Worm (Caenorhabditis elegans) whole organism, L1 larva: ENCODE data around the gene sup-35.

Source experiments
- C16A3.4 ChIP-seq: fragments of 150-350 bp; optimal IDR thresholded peaks from 2 replicates; lab custom pipeline; 2014; ENCODE audit warnings: missing biosample characterization, missing genetic modification characterization
- F16B12.6 ChIP-seq: fragments of 150-350 bp; optimal IDR thresholded peaks from 2 replicates; lab custom pipeline; 2014; ENCODE audit warnings: missing biosample characterization, missing genetic modification characterization
- alr-1 ChIP-seq: fragments of 200-800 bp; sonication (Bioruptor generic); optimal IDR thresholded peaks from 2 replicates; lab custom pipeline; 2018; ENCODE audit warnings: borderline replicate concordance, mild to moderate bottlenecking, missing genetic modification characterization, missing compliant biosample characterization
- ama-1 ChIP-seq: fragments of 150-350 bp; optimal IDR thresholded peaks from 2 replicates; lab custom pipeline; 2014
- ceh-63 ChIP-seq: fragments of 200-800 bp; sonication (Bioruptor generic); optimal IDR thresholded peaks from 2 replicates; lab custom pipeline; 2018; ENCODE audit warnings: mild to moderate bottlenecking, missing genetic modification characterization, missing compliant biosample characterization
- ceh-88 ChIP-seq: fragments of 200-800 bp; sonication (Bioruptor generic); IDR thresholded peaks from 2 replicates; pipeline ENCODE4 v1.3.6; 2022; ENCODE audit warnings: missing genetic modification characterization, missing compliant biosample characterization
- ces-1 ChIP-seq: fragments of 150-350 bp; optimal IDR thresholded peaks from 2 replicates; lab custom pipeline; 2014; ENCODE audit warnings: missing biosample characterization, missing genetic modification reagents, missing genetic modification characterization
- dpl-1 ChIP-seq, 3 experiments: fragments of 150-350 bp in 2 of 3; sonication (generic microtip) in 1 of 3; optimal IDR thresholded peaks; 2 replicates each; lab custom pipeline; 2014 to 2017; ENCODE audit warnings: missing biosample characterization in 3 of 3, missing genetic modification characterization in 3 of 3, missing genetic modification reagents in 3 of 3
- dsc-1 ChIP-seq: sonication (generic microtip); optimal IDR thresholded peaks from 2 replicates; lab custom pipeline; 2016; ENCODE audit warnings: mild to moderate bottlenecking, missing genetic modification characterization, missing compliant biosample characterization
- efl-1 ChIP-seq, 4 experiments: fragments of 150-350 bp; optimal IDR thresholded peaks in 3 of 4; peaks in 1 of 4; 1 replicate in 1 of 4; 2 replicates in 3 of 4; lab custom pipeline; 2014; ENCODE audit warnings: missing biosample characterization in 2 of 4, missing genetic modification characterization in 2 of 4, missing genetic modification reagents in 2 of 4
- egl-27 ChIP-seq, 2 experiments: fragments of 150-350 bp in 1 of 2; sonication (generic microtip); optimal IDR thresholded peaks; 3 replicates each; lab custom pipeline; 2017 to 2018; ENCODE audit warnings: missing biosample characterization in 2 of 2, missing genetic modification characterization in 2 of 2, missing genetic modification reagents in 2 of 2
- elt-2 ChIP-seq: sonication (generic microtip); optimal IDR thresholded peaks from 2 replicates; lab custom pipeline; 2016; ENCODE audit warnings: missing genetic modification characterization, mild to moderate bottlenecking, inconsistent platforms, missing compliant biosample characterization, missing genetic modification reagents
- elt-3 ChIP-seq, 6 experiments: fragments of 150-350 bp in 1 of 6; sonication (generic microtip); optimal IDR thresholded peaks; 2 replicates each; lab custom pipeline; 2017 to 2018; ENCODE audit warnings: missing biosample characterization in 6 of 6, missing genetic modification characterization in 6 of 6, inconsistent platforms in 1 of 6
- fkh-10 ChIP-seq: sonication (generic microtip); optimal IDR thresholded peaks from 2 replicates; lab custom pipeline; 2017; ENCODE audit warnings: missing biosample characterization, missing genetic modification reagents, missing genetic modification characterization
- fkh-4 ChIP-seq: sonication (generic microtip); optimal IDR thresholded peaks from 2 replicates; lab custom pipeline; 2016; ENCODE audit warnings: missing compliant biosample characterization, missing genetic modification characterization, borderline replicate concordance
- grh-1 ChIP-seq: fragments of 200-800 bp; sonication (Bioruptor generic); IDR thresholded peaks from 2 replicates; pipeline ENCODE4 v1.3.6; 2022; ENCODE audit warnings: missing genetic modification reagents, missing genetic modification characterization, missing compliant biosample characterization
- hlh-17 ChIP-seq: fragments of 200-800 bp; sonication (Bioruptor generic); optimal IDR thresholded peaks from 2 replicates; lab custom pipeline; 2018; ENCODE audit warnings: missing genetic modification characterization, mild to moderate bottlenecking, missing compliant biosample characterization, moderate library complexity, borderline replicate concordance
- isw-1 ChIP-seq: fragments of 200-800 bp; sonication (Bioruptor generic); IDR thresholded peaks from 2 replicates; pipeline ENCODE4 v1.3.6; 2022; ENCODE audit warnings: missing genetic modification characterization, missing compliant biosample characterization
- jun-1 ChIP-seq: fragments of 150-350 bp; optimal IDR thresholded peaks from 2 replicates; lab custom pipeline; 2014; ENCODE audit warnings: missing biosample characterization, missing genetic modification reagents, missing genetic modification characterization
- lin-13 ChIP-seq: fragments of 150-350 bp; optimal IDR thresholded peaks from 2 replicates; lab custom pipeline; 2014; ENCODE audit warnings: missing biosample characterization, missing genetic modification reagents, missing genetic modification characterization
- lin-39 ChIP-seq: fragments of 150-350 bp; optimal IDR thresholded peaks from 2 replicates; lab custom pipeline; 2014; ENCODE audit warnings: missing biosample characterization, missing genetic modification reagents, missing genetic modification characterization
- lir-3 ChIP-seq: sonication (generic microtip); optimal IDR thresholded peaks from 2 replicates; lab custom pipeline; 2016; ENCODE audit warnings: mild to moderate bottlenecking, missing genetic modification characterization, moderate library complexity, missing compliant biosample characterization; ENCODE audit not compliant: poor library complexity
- lsy-2 ChIP-seq, 2 experiments: fragments of 150-350 bp; optimal IDR thresholded peaks; 2 replicates each; lab custom pipeline; 2014; ENCODE audit warnings: missing biosample characterization in 2 of 2, missing genetic modification characterization in 2 of 2
- mef-2 ChIP-seq: fragments of 150-350 bp; optimal IDR thresholded peaks from 2 replicates; lab custom pipeline; 2014; ENCODE audit warnings: missing biosample characterization, missing genetic modification characterization
- mep-1 ChIP-seq: fragments of 150-350 bp; optimal IDR thresholded peaks from 2 replicates; lab custom pipeline; 2014; ENCODE audit warnings: missing biosample characterization, missing genetic modification characterization
- nhr-11 ChIP-seq: fragments of 150-350 bp; optimal IDR thresholded peaks from 2 replicates; lab custom pipeline; 2014; ENCODE audit warnings: missing biosample characterization, missing genetic modification characterization
- nhr-12 ChIP-seq: sonication (generic microtip); optimal IDR thresholded peaks from 2 replicates; lab custom pipeline; 2017; ENCODE audit warnings: missing biosample characterization, missing genetic modification characterization
- nhr-19 ChIP-seq: fragments of 200-800 bp; sonication (Bioruptor generic); conservative IDR thresholded peaks from 2 replicates; pipeline ENCODE4 v1.3.6; 2022; ENCODE audit warnings: missing genetic modification characterization, missing compliant biosample characterization
- nhr-20 ChIP-seq: sonication (generic microtip); optimal IDR thresholded peaks from 2 replicates; lab custom pipeline; 2016; ENCODE audit warnings: mild to moderate bottlenecking, missing genetic modification characterization, missing compliant biosample characterization
- nhr-237 ChIP-seq: fragments of 150-350 bp; optimal IDR thresholded peaks from 2 replicates; lab custom pipeline; 2014; ENCODE audit warnings: missing biosample characterization, missing genetic modification characterization
- nhr-77 ChIP-seq: fragments of 150-350 bp; optimal IDR thresholded peaks from 2 replicates; lab custom pipeline; 2014; ENCODE audit warnings: missing biosample characterization, missing genetic modification characterization
- nhr-84 ChIP-seq: sonication (generic microtip); optimal IDR thresholded peaks from 2 replicates; lab custom pipeline; 2017; ENCODE audit warnings: missing biosample characterization, missing genetic modification characterization
- nhr-85 ChIP-seq: sonication (generic microtip); peaks from one replicate; lab custom pipeline; 2016; ENCODE audit warnings: missing genetic modification characterization, inconsistent platforms, missing compliant biosample characterization
- nhr-90 ChIP-seq: sonication (generic microtip); optimal IDR thresholded peaks from 2 replicates; lab custom pipeline; 2016; ENCODE audit warnings: mild to moderate bottlenecking, missing genetic modification characterization, missing compliant biosample characterization; ENCODE audit not compliant: poor library complexity
- rnt-1 ChIP-seq: sonication (generic microtip); optimal IDR thresholded peaks from 2 replicates; lab custom pipeline; 2016; ENCODE audit warnings: mild to moderate bottlenecking, missing genetic modification characterization, moderate library complexity, missing compliant biosample characterization
- skn-1 ChIP-seq: fragments of 150-350 bp; optimal IDR thresholded peaks from 2 replicates; lab custom pipeline; 2014; ENCODE audit warnings: missing biosample characterization, missing genetic modification characterization
- snpc-4 ChIP-seq: fragments of 150-350 bp; optimal IDR thresholded peaks from 2 replicates; lab custom pipeline; 2014; ENCODE audit warnings: missing biosample characterization, missing genetic modification characterization
- snu-23 ChIP-seq: sonication (generic microtip); optimal IDR thresholded peaks from 2 replicates; lab custom pipeline; 2016; ENCODE audit warnings: missing genetic modification characterization, missing compliant biosample characterization
- unc-130 ChIP-seq: fragments of 150-350 bp; optimal IDR thresholded peaks from 2 replicates; lab custom pipeline; 2017; ENCODE audit warnings: missing biosample characterization, missing genetic modification characterization, inconsistent platforms
- unc-30 ChIP-seq: sonication (generic microtip); optimal IDR thresholded peaks from 2 replicates; lab custom pipeline; 2017; ENCODE audit warnings: missing biosample characterization, missing genetic modification characterization
- unc-62 ChIP-seq: fragments of 150-350 bp; optimal IDR thresholded peaks from 2 replicates; lab custom pipeline; 2014; ENCODE audit warnings: missing biosample characterization, missing genetic modification reagents, missing genetic modification characterization
- unc-86 ChIP-seq: sonication (generic microtip); optimal IDR thresholded peaks from 2 replicates; lab custom pipeline; 2016; ENCODE audit warnings: missing genetic modification characterization, missing compliant biosample characterization
- unc-98 ChIP-seq: fragments of 200-800 bp; sonication (Bioruptor generic); IDR thresholded peaks from 2 replicates; pipeline ENCODE4 v1.3.6; 2022; ENCODE audit warnings: missing genetic modification characterization, missing compliant biosample characterization
- xbp-1 ChIP-seq: sonication (generic microtip); optimal IDR thresholded peaks from 2 replicates; lab custom pipeline; 2016; ENCODE audit warnings: missing genetic modification characterization, missing compliant biosample characterization
- ztf-4 ChIP-seq: fragments of 150-350 bp; optimal IDR thresholded peaks from 2 replicates; lab custom pipeline; 2014; ENCODE audit warnings: missing biosample characterization, missing genetic modification characterization

Gene sup-35

ce11 chrIII:11118107-11118506 lies 919 bp downstream of the sup-35 start:
- TF ChIP-seq nhr-19 (GFP tag; lab: Robert Waterston, UW) (peak; percentile 38), nhr-90 (tag; lab: Kevin White, UChicago) (peak; percentile 29)

- TF ChIP-seq nhr-12 (tag; lab: Kevin White, UChicago) = no peak
- TF ChIP-seq skn-1 (tag; lab: Kevin White, UChicago) = no peak
- TF ChIP-seq alr-1 (tag; lab: Kevin White, UChicago) = peak; percentile 82
- no peak for TF ChIP-seq unc-86 (tag; lab: Kevin White, UChicago)
- TF ChIP-seq jun-1 (tag; lab: Kevin White, UChicago) = no peak
- TF ChIP-seq rnt-1 (tag; lab: Kevin White, UChicago) = no peak
- TF ChIP-seq nhr-237 (tag; lab: Kevin White, UChicago) = no peak
- TF ChIP-seq dpl-1 (GFP tag; optimal IDR thresholded peaks at IDR 0.05; lab: Kevin White, UChicago) = no peak
- TF ChIP-seq ama-1 (lab: Kevin White, UChicago) = no peak
These were observed 3.1 kb downstream of the sup-35 start for ce11 chrIII:11115956-11116355.

- TF ChIP-seq elt-2 (tag; lab: Kevin White, UChicago) (no peak), unc-30 (tag; lab: Kevin White, UChicago) (no peak), unc-130 (tag; lab: Kevin White, UChicago) (no peak)
These were observed 5.2 kb downstream of the sup-35 start for ce11 chrIII:11113845-11114244.

DNA sequence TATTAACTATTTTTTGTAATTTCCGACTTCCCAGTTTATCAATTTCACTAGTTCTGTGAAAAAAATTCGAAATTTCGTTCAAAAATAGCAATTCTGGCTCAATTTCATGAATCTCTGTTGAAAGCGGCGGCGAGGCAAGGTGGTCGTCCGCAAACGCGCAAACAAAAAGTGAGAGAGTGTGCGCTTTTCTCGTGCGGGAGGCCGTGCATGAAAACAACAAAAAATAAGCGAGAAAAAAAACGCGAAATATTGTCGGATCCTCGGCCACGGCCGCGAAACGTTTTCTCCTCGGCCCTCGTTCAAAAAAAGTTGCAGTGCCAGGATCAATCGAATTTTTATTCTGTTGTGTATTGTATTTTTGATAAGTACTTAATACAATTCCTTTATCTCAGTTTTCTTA lies 6.3 kb downstream of the sup-35 start:
- TF ChIP-seq fkh-4 (peak; percentile 33), skn-1 (tag; lab: Kevin White, UChicago) (no peak), ztf-4 (tag; lab: Kevin White, UChicago) (no peak), mep-1 (tag; lab: Kevin White, UChicago) (peak; percentile 38), ces-1 (GFP tag; lab: Kevin White, UChicago) (no peak), xbp-1 (tag; lab: Kevin White, UChicago) (peak; percentile 58), ama-1 (lab: Kevin White, UChicago) (no peak), ceh-63 (GFP tag; lab: Kevin White, UChicago) (no peak), lin-13 (GFP tag; lab: Kevin White, UChicago) (no peak), lsy-2 (tag; optimal IDR thresholded peaks at IDR 0.05; lab: Kevin White, UChicago) (peak; percentile 38 to 43), lin-39 (tag; lab: Kevin White, UChicago) (no peak), F16B12.6 (no peak), C16A3.4 (tag; lab: Kevin White, UChicago) (no peak), dsc-1 (tag; lab: Kevin White, UChicago) (peak; percentile 67), unc-86 (tag; lab: Kevin White, UChicago) (peak; percentile 46), snpc-4 (no peak), lir-3 (peak; percentile 81), unc-98 (GFP tag; lab: Robert Waterston, UW) (peak; percentile 46; the same call in 1 of the 2 replicates), isw-1 (GFP tag; lab: Robert Waterston, UW) (peak; percentile 59), nhr-20 (tag; lab: Kevin White, UChicago) (peak; percentile 65), nhr-85 (tag; lab: Kevin White, UChicago) (peak; percentile 71), mef-2 (no peak), efl-1 (optimal IDR thresholded peaks at IDR 0.05; lab: Kevin White, UChicago) (peak; percentile 32 to 74), efl-1 (GFP tag; optimal IDR thresholded peaks at IDR 0.05 in 1 of 2; lab: Kevin White, UChicago) (peak; percentile 66 to 95), elt-3 (tag; optimal IDR thresholded peaks at IDR 0.05; lab: Kevin White, UChicago) (no peak), unc-62 (no peak), fkh-10 (GFP tag; lab: Kevin White, UChicago) (no peak), nhr-84 (tag; lab: Kevin White, UChicago) (no peak), snu-23 (GFP tag; lab: Kevin White, UChicago) (peak; percentile 61), hlh-17 (no peak), nhr-12 (tag; lab: Kevin White, UChicago) (no peak), ceh-88 (GFP tag; lab: Robert Waterston, UW) (no peak), nhr-11 (tag; lab: Kevin White, UChicago) (no peak), elt-2 (tag; lab: Kevin White, UChicago) (no peak), grh-1 (GFP tag; lab: Robert Waterston, UW) (peak; percentile 59), alr-1 (tag; lab: Kevin White, UChicago) (no peak), nhr-237 (tag; lab: Kevin White, UChicago) (no peak), egl-27 (tag; optimal IDR thresholded peaks at IDR 0.05; lab: Kevin White, UChicago) (no peak), nhr-19 (GFP tag; lab: Robert Waterston, UW) (peak; percentile 75), unc-30 (tag; lab: Kevin White, UChicago) (no peak), nhr-77 (tag; lab: Kevin White, UChicago) (peak; percentile 5)
